Worm (Caenorhabditis elegans) whole organism, L2 larva: ENCODE results near the gene C25H3.11.

Experiments used
- C34F6.9 ChIP-seq: fragments of 150-350 bp; optimal IDR thresholded peaks from 2 replicates; lab custom pipeline; 2014; ENCODE audit warnings: missing biosample characterization, missing genetic modification characterization
- ZK546.5 ChIP-seq: sonication (generic microtip); optimal IDR thresholded peaks from 2 replicates; lab custom pipeline; 2017; ENCODE audit warnings: missing biosample characterization, missing genetic modification characterization
- alr-1 ChIP-seq: fragments of 150-350 bp; optimal IDR thresholded peaks from 2 replicates; lab custom pipeline; 2014; ENCODE audit warnings: missing biosample characterization, missing genetic modification characterization
- ama-1 ChIP-seq: fragments of 150-350 bp; optimal IDR thresholded peaks from 2 replicates; lab custom pipeline; 2018; ENCODE audit warnings: inconsistent platforms
- blmp-1 ChIP-seq: sonication (generic microtip); optimal IDR thresholded peaks from 2 replicates; lab custom pipeline; 2017; ENCODE audit warnings: missing genetic modification characterization, mild to moderate bottlenecking, missing compliant biosample characterization, antibody characterized with exemption, moderate library complexity; ENCODE audit not compliant: insufficient read depth
- ceh-82 ChIP-seq: fragments of 150-350 bp; optimal IDR thresholded peaks from 2 replicates; lab custom pipeline; 2014; ENCODE audit warnings: missing biosample characterization, missing genetic modification characterization
- crh-2 ChIP-seq: sonication (generic microtip); optimal IDR thresholded peaks from 2 replicates; lab custom pipeline; 2017; ENCODE audit warnings: missing biosample characterization, missing genetic modification characterization
- dmd-4 ChIP-seq: sonication (generic microtip); optimal IDR thresholded peaks from 2 replicates; lab custom pipeline; 2017; ENCODE audit warnings: missing biosample characterization, missing genetic modification characterization
- egl-27 ChIP-seq: sonication (generic microtip); optimal IDR thresholded peaks from 3 replicates; lab custom pipeline; 2017; ENCODE audit warnings: missing biosample characterization, missing genetic modification reagents, missing genetic modification characterization
- elt-1 ChIP-seq: fragments of 150-350 bp; optimal IDR thresholded peaks from 2 replicates; lab custom pipeline; 2014; ENCODE audit warnings: missing biosample characterization, missing genetic modification characterization
- fos-1 ChIP-seq: fragments of 150-350 bp; optimal IDR thresholded peaks from 2 replicates; lab custom pipeline; 2014; ENCODE audit warnings: missing biosample characterization, missing genetic modification characterization
- lin-13 ChIP-seq: fragments of 150-350 bp; optimal IDR thresholded peaks from 2 replicates; lab custom pipeline; 2014; ENCODE audit warnings: missing biosample characterization, missing genetic modification reagents, missing genetic modification characterization
- lsy-2 ChIP-seq, 2 experiments: fragments of 150-350 bp in 1 of 2; sonication (generic microtip) in 1 of 2; optimal IDR thresholded peaks; 2 replicates each; lab custom pipeline; 2014 to 2017; ENCODE audit warnings: missing biosample characterization in 2 of 2, missing genetic modification characterization in 2 of 2
- mab-5 ChIP-seq: fragments of 150-350 bp; optimal IDR thresholded peaks from 2 replicates; lab custom pipeline; 2014; ENCODE audit warnings: missing biosample characterization, missing genetic modification characterization
- mbf-1 ChIP-seq: sonication (generic microtip); optimal IDR thresholded peaks from 2 replicates; lab custom pipeline; 2017; ENCODE audit warnings: missing biosample characterization, missing genetic modification characterization
- nhr-129 ChIP-seq: fragments of 150-350 bp; optimal IDR thresholded peaks from 2 replicates; lab custom pipeline; 2014; ENCODE audit warnings: missing biosample characterization, missing genetic modification characterization
- nhr-23 ChIP-seq: fragments of 150-350 bp; optimal IDR thresholded peaks from 2 replicates; lab custom pipeline; 2014; ENCODE audit warnings: missing biosample characterization, missing genetic modification reagents, missing genetic modification characterization
- nhr-237 ChIP-seq: fragments of 150-350 bp; optimal IDR thresholded peaks from 2 replicates; lab custom pipeline; 2014; ENCODE audit warnings: missing biosample characterization, missing genetic modification characterization
- nhr-25 ChIP-seq: fragments of 150-350 bp; sonication (generic microtip); optimal IDR thresholded peaks from 3 replicates; lab custom pipeline; 2014; ENCODE audit warnings: missing biosample characterization, missing genetic modification characterization
- nhr-6 ChIP-seq: fragments of 150-350 bp; optimal IDR thresholded peaks from 2 replicates; lab custom pipeline; 2014; ENCODE audit warnings: missing biosample characterization, missing genetic modification characterization
- nhr-77 ChIP-seq: fragments of 150-350 bp; optimal IDR thresholded peaks from 2 replicates; lab custom pipeline; 2014; ENCODE audit warnings: missing biosample characterization, missing genetic modification characterization
- sem-4 ChIP-seq: fragments of 150-350 bp; optimal IDR thresholded peaks from 2 replicates; lab custom pipeline; 2014; ENCODE audit warnings: missing biosample characterization, missing genetic modification reagents, missing genetic modification characterization
- sma-9 ChIP-seq, 2 experiments: fragments of 150-350 bp in 1 of 2; sonication (generic microtip) in 1 of 2; optimal IDR thresholded peaks; 2 replicates each; lab custom pipeline; 2014 to 2016; ENCODE audit warnings: missing genetic modification characterization in 2 of 2, mild to moderate bottlenecking in 1 of 2, missing biosample characterization in 1 of 2, missing compliant biosample characterization in 1 of 2, missing genetic modification reagents in 1 of 2, moderate library complexity in 1 of 2
- unc-55 ChIP-seq: fragments of 150-350 bp; sonication (generic microtip); optimal IDR thresholded peaks from 3 replicates; lab custom pipeline; 2014; ENCODE audit warnings: missing biosample characterization, missing genetic modification reagents, missing genetic modification characterization
- unc-62 ChIP-seq: fragments of 150-350 bp; optimal IDR thresholded peaks from 2 replicates; lab custom pipeline; 2014; ENCODE audit warnings: missing biosample characterization, missing genetic modification reagents, missing genetic modification characterization
- zag-1 ChIP-seq: fragments of 150-350 bp; optimal IDR thresholded peaks from 2 replicates; lab custom pipeline; 2014; ENCODE audit warnings: missing biosample characterization, missing genetic modification characterization
- ztf-1 ChIP-seq: fragments of 200-800 bp; sonication (Bioruptor generic); conservative IDR thresholded peaks from 2 replicates; pipeline ENCODE4 v1.3.6; 2022; ENCODE audit warnings: missing genetic modification characterization, missing compliant biosample characterization
- ztf-4 ChIP-seq: fragments of 150-350 bp; optimal IDR thresholded peaks from 2 replicates; lab custom pipeline; 2014; ENCODE audit warnings: missing biosample characterization, missing genetic modification characterization

C25H3.11 gene

DNA sequence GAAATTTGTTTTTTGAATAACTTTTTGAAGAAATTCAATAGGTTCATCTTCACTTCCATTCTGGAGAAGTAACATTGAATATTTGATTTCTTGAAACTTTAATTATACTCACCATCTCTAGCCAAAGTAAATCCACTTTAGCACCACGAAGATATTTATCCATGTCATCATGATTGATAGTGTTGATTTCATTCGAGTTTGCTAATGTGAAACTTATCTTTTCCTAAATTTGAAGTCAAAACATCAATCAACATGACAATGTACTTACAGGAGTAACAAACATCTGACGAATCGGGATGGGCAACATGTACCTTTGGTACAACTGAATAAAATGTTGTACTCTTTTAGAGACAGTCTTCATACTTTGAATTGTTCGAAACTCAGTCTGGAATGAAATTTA is 8.5 kb upstream of the C25H3.11 start:
- no peak for TF ChIP-seq mbf-1
- TF ChIP-seq nhr-237 (tag; lab: Kevin White, UChicago), result no peak
- no peak for TF ChIP-seq sem-4 (tag; lab: Kevin White, UChicago)
- TF ChIP-seq ceh-82, result no peak
- TF ChIP-seq mab-5 (tag; lab: Kevin White, UChicago), result no peak
- TF ChIP-seq, all 48 proteins: peak for 0

DNA sequence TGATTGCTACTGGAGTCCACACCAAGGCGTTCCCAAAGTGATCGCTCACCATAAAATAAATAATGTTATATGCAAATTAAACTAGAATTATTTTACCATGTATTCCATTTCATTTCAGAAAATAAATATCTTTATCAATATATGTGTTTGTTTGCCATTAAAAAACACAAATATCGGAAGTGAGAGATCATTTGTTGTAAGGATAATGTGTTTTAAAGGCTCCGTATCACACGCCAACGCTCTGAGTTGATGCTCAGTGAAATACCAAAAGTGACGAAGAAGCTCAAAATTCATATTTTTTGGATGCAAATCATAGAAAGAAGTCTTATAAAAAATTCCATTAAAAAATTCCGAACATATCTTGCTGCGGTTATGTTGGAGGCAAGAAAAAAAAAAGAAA is 7.4 kb upstream of the C25H3.11 start:
- TF ChIP-seq nhr-6, result no peak
- no peak for TF ChIP-seq ztf-1 (GFP tag; lab: Robert Waterston, UW)
- TF ChIP-seq unc-55 (GFP tag; lab: Kevin White, UChicago), result no peak
- no peak for TF ChIP-seq ztf-4 (tag; lab: Kevin White, UChicago)
- TF ChIP-seq unc-62, result no peak
- TF ChIP-seq elt-1, result no peak
- TF ChIP-seq zag-1, result no peak
- no peak for TF ChIP-seq mab-5 (tag; lab: Kevin White, UChicago)
- TF ChIP-seq crh-2, result no peak
- no peak for TF ChIP-seq nhr-129 (tag; lab: Kevin White, UChicago)
- no peak for TF ChIP-seq egl-27 (tag; lab: Kevin White, UChicago)
- TF ChIP-seq fos-1 (tag; lab: Kevin White, UChicago), result no peak
- no peak for TF ChIP-seq sma-9 (GFP tag; optimal IDR thresholded peaks at IDR 0.05; lab: Kevin White, UChicago)
- no peak for TF ChIP-seq sma-9 (tag; optimal IDR thresholded peaks at IDR 0.05; lab: Kevin White, UChicago)
- TF ChIP-seq dmd-4 (tag; lab: Kevin White, UChicago), result no peak

DNA sequence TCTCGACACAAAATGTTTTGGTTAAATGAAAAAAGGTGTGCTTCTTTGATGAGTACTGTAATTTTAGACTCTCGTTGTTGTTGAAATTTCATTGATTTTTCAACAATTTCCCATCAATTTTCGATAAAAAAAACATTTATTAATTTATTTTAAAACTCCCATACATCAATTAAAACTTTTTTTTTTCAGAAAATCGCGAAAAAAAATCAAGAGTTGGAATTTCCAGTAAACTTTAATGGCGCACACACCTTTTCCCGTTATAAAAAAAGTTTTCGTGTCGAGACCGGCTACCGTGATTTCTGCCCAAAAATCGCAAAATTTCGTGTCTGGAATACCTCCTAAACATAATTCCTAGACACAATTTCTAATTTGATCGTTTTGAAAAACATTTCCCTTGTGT is 6.0 kb upstream of the C25H3.11 start, which contains the start of gene C25H3.14:
Gene C25H3.14 (plus strand): TSS at position 301 of the 400 bp plus-strand sequence.
- no peak for TF ChIP-seq elt-1
- no peak for TF ChIP-seq ama-1 (lab: Kevin White, UChicago)

DNA sequence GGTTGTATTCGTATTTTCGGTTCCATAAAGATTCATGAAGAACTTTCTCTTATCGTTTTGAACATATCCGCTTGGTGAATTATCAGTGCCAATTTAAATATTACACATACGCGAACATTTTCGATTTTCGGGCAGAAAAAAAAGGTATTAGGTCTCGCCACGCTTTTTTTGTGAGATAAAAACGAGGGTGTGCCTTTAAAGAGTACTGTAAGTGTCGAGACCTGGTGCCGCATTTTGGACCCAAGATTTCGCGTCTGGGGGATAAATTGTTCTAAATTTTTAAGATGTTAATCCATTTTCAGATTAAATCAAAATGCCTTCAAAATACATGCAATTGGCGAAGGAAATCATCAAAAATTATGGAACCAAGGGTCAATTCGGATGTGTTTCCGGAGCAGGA is 5.1 kb upstream of the C25H3.11 start, which contains the start of gene C25H3.3:
Gene C25H3.3 (plus strand): TSS at position 301 of the 400 bp plus-strand sequence.
- TF ChIP-seq lsy-2 (tag; optimal IDR thresholded peaks at IDR 0.05; lab: Kevin White, UChicago) (no peak), nhr-77 (tag; lab: Kevin White, UChicago) (no peak), ztf-4 (tag; lab: Kevin White, UChicago) (no peak), unc-62 (no peak), ZK546.5 (no peak)

DNA sequence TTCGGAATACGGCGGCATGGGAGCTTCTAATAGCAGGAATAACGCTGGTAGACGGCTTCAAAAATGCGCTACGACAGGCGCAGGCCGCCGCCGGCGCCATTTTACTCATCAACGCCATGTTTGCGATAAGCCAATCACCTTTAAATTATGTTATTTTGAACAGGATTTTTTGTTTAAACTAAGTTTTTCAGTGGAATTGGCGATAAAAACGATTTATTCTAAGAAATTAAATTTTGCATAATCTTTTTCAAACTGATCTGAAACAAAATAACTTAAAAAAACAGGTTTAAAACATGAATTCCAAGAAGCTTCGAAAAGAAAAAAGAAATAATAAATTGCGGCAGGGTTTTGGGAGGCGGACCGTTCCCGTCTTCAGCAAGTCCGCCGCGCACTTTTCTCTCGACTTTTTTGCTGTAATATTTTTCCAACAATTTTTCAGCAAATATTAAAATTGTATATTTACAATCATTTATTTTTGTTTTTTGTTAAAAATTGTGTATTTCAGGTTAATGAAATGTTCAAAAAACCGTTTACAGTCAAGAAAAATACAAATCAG is 2.5 kb upstream of the C25H3.11 start, which contains the start of the genes ndub-5 and eif-2D:
Gene ndub-5 (minus strand): TSS at position 138 of the 556 bp plus-strand sequence.
Gene eif-2D (plus strand): TSS at position 506 of the 556 bp plus-strand sequence.
- peak; percentile 11 for TF ChIP-seq C34F6.9 (tag; lab: Kevin White, UChicago)
- TF ChIP-seq alr-1 (tag; lab: Kevin White, UChicago), result no peak
- TF ChIP-seq lin-13 (GFP tag; lab: Kevin White, UChicago), result no peak
- no peak for TF ChIP-seq mab-5 (tag; lab: Kevin White, UChicago)
- TF ChIP-seq nhr-25 (tag; lab: Kevin White, UChicago), result no peak
- TF ChIP-seq lsy-2 (tag; optimal IDR thresholded peaks at IDR 0.05; lab: Kevin White, UChicago), result peak in 1 of 2 experiments; percentile 39
- TF ChIP-seq, all 48 proteins: peak for 2

DNA sequence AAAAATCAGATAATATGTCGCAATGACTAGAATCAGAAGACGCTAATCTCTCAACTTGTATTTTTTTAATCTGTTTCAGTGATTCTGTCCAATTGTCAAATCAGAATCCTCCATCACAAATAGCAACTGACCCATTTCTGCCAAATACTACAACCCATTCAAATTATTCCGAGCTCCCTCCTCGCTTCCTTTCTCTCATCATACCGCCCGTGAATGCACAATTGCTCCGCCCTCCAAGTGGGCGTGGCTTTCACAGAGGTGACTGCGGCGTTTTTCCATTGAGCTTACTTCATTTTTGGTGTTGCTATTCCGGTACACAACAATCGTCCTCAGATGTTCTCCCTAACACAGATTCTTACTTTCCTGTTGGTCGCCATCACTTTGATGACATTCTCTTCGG is 8.1 kb downstream of the C25H3.11 start, which contains the start of gene flp-27:
Gene flp-27 (plus strand): TSS at position 301 of the 400 bp plus-strand sequence.
- TF ChIP-seq fos-1 (tag; lab: Kevin White, UChicago) (no peak), ztf-4 (tag; lab: Kevin White, UChicago) (no peak), lin-13 (GFP tag; lab: Kevin White, UChicago) (no peak), blmp-1 (no peak), elt-1 (no peak), mbf-1 (no peak)

DNA sequence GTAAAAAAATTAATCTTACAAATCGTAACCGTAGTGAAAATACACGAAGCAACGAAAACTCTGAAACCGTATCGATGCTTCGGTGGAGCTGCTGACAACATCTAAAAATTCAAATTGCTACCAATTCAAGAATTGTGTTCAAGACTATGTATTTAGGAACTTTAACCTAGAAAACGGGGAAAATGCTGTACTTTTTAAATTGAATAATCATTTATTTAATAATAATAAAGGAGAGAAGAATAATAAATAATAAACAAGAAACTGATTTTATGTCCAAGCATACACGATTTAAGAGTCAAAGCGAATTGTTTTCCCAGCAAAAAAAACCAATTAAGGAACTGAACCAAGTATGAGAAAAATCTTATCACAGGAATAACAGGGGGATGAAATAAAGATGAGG is 19.3 kb downstream of the C25H3.11 start, which contains the start of gene C25H3.17:
Gene C25H3.17 (minus strand): TSS at position 101 of the 400 bp plus-strand sequence.
- TF ChIP-seq nhr-6 (no peak), crh-2 (no peak), mbf-1 (no peak), nhr-129 (tag; lab: Kevin White, UChicago) (no peak), nhr-23 (tag; lab: Kevin White, UChicago) (no peak)
